Fruit fly (Drosophila melanogaster) whole organism, embryonic: Measurements from ENCODE around the gene GABPI.

ENCODE experiments used
- Atf3 ChIP-seq: fragments of 200-800 bp; sonication (Bioruptor generic); optimal IDR thresholded peaks from 3 replicates; lab custom pipeline; 2016; ENCODE audit warnings: missing biosample characterization, missing genetic modification characterization
- Awh ChIP-seq: fragments of 200-800 bp; sonication (Bioruptor generic); IDR thresholded peaks from 2 replicates; pipeline ENCODE4, ENCODE4 v1.3.6; 2022; ENCODE audit warnings: missing biosample characterization, missing genetic modification characterization
- BEAF-32 ChIP-seq: fragments of 200-800 bp; sonication (Bioruptor generic); optimal IDR thresholded peaks from 3 replicates; lab custom pipeline; 2017; ENCODE audit warnings: missing biosample characterization, missing genetic modification characterization, mild to moderate bottlenecking, moderate library complexity, missing genetic modification reagents
- CG10267 ChIP-seq: fragments of 200-800 bp; sonication (Bioruptor generic); optimal IDR thresholded peaks from 2 replicates; lab custom pipeline; 2018; ENCODE audit warnings: missing biosample characterization, mild to moderate bottlenecking, missing genetic modification characterization, moderate library complexity
- CG10321 ChIP-seq: fragments of 200-800 bp; sonication (Bioruptor generic); IDR thresholded peaks from 2 replicates; pipeline ENCODE4 v1.3.6; 2022; ENCODE audit warnings: missing biosample characterization, missing genetic modification characterization
- CG11085 ChIP-seq: fragments of 200-800 bp; sonication (Bioruptor generic); IDR thresholded peaks from 2 replicates; pipeline ENCODE4 v1.3.6; 2022; ENCODE audit warnings: missing biosample characterization, missing genetic modification characterization
- CG11723 ChIP-seq: fragments of 200-800 bp; sonication (Bioruptor generic); optimal IDR thresholded peaks from 2 replicates; lab custom pipeline; 2017; ENCODE audit warnings: missing biosample characterization, mild to moderate bottlenecking, missing genetic modification characterization
- CG12299 ChIP-seq: fragments of 200-800 bp; sonication (Bioruptor generic); optimal IDR thresholded peaks from 2 replicates; lab custom pipeline; 2018; ENCODE audit warnings: missing biosample characterization, mild to moderate bottlenecking, missing genetic modification characterization
- CG14050 ChIP-seq: fragments of 200-800 bp; sonication (Bioruptor generic); IDR thresholded peaks from 3 replicates; pipeline ENCODE4 v1.3.6; 2022; ENCODE audit warnings: missing biosample characterization, missing genetic modification characterization
- CG15514 ChIP-seq: fragments of 200-800 bp; sonication (Bioruptor generic); optimal IDR thresholded peaks from 3 replicates; lab custom pipeline; 2017; ENCODE audit warnings: missing biosample characterization, missing genetic modification characterization, mild to moderate bottlenecking, moderate library complexity, missing genetic modification reagents
- CG17359 ChIP-seq: fragments of 200-800 bp; sonication (Bioruptor generic); optimal IDR thresholded peaks from 3 replicates; lab custom pipeline; 2018; ENCODE audit warnings: missing biosample characterization, mild to moderate bottlenecking, missing genetic modification characterization, moderate library complexity
- CG17385 ChIP-seq: fragments of 200-800 bp; sonication (Bioruptor generic); optimal IDR thresholded peaks from 3 replicates; lab custom pipeline; 2018; ENCODE audit warnings: missing biosample characterization, mild to moderate bottlenecking, missing genetic modification characterization
- CG17912 ChIP-seq: fragments of 200-800 bp; sonication (Bioruptor generic); optimal IDR thresholded peaks from 2 replicates; lab custom pipeline; 2018; ENCODE audit warnings: missing biosample characterization, mild to moderate bottlenecking, missing genetic modification characterization
- CG18619 ChIP-seq: fragments of 200-800 bp; sonication (Bioruptor generic); optimal IDR thresholded peaks from 3 replicates; lab custom pipeline; 2017; ENCODE audit warnings: missing biosample characterization, mild to moderate bottlenecking, missing genetic modification characterization
- CG2875 ChIP-seq: fragments of 200-800 bp; sonication (Bioruptor generic); optimal IDR thresholded peaks from 2 replicates; lab custom pipeline; 2017; ENCODE audit warnings: missing biosample characterization, mild to moderate bottlenecking, missing genetic modification characterization, missing genetic modification reagents
- CG2889 ChIP-seq: fragments of 200-800 bp; sonication (Bioruptor generic); IDR thresholded peaks from 3 replicates; pipeline ENCODE4 v1.3.6; 2022; ENCODE audit warnings: missing biosample characterization, missing genetic modification characterization
- CG31441 ChIP-seq: fragments of 200-800 bp; sonication (Bioruptor generic); IDR thresholded peaks from 2 replicates; pipeline ENCODE4 v1.3.6; 2022; ENCODE audit warnings: missing biosample characterization, missing genetic modification characterization
- CG3995 ChIP-seq: fragments of 200-800 bp; sonication (Bioruptor generic); optimal IDR thresholded peaks from 3 replicates; lab custom pipeline; 2016; ENCODE audit warnings: missing biosample characterization, missing genetic modification characterization
- CG6272 ChIP-seq: fragments of 200-800 bp; sonication (Bioruptor generic); IDR thresholded peaks from 2 replicates; pipeline ENCODE4 v1.3.6; 2022; ENCODE audit warnings: missing biosample characterization, missing genetic modification characterization
- CG6813 ChIP-seq: fragments of 200-800 bp; sonication (Bioruptor generic); optimal IDR thresholded peaks from 2 replicates; lab custom pipeline; 2017; ENCODE audit warnings: missing biosample characterization, missing genetic modification characterization, mild to moderate bottlenecking, moderate library complexity, missing genetic modification reagents
- CG7357 ChIP-seq: fragments of 200-800 bp; sonication (Bioruptor generic); IDR thresholded peaks from 3 replicates; pipeline ENCODE4 v1.3.6; 2022; ENCODE audit warnings: missing biosample characterization, missing genetic modification characterization
- CG7556 ChIP-seq: fragments of 200-800 bp; sonication (Bioruptor generic); optimal IDR thresholded peaks from 2 replicates; lab custom pipeline; 2017; ENCODE audit warnings: missing biosample characterization, mild to moderate bottlenecking, missing genetic modification characterization
- CG7963 ChIP-seq: fragments of 200-800 bp; sonication (Bioruptor generic); IDR thresholded peaks from 3 replicates; pipeline ENCODE4 v1.3.6; 2022; ENCODE audit warnings: missing biosample characterization, missing genetic modification characterization; ENCODE audit not compliant: partially characterized antibody
- Camta ChIP-seq: fragments of 200-800 bp; sonication (Bioruptor generic); optimal IDR thresholded peaks from 2 replicates; lab custom pipeline; 2016; ENCODE audit warnings: missing biosample characterization, missing genetic modification characterization
- Chrac-16 ChIP-seq: fragments of 200-800 bp; sonication (Bioruptor generic); optimal IDR thresholded peaks from 3 replicates; lab custom pipeline; 2016; ENCODE audit warnings: missing biosample characterization, missing genetic modification characterization
- CrebB ChIP-seq: fragments of 200-800 bp; sonication (Bioruptor generic); optimal IDR thresholded peaks from 3 replicates; lab custom pipeline; 2018; ENCODE audit warnings: missing biosample characterization, mild to moderate bottlenecking, missing genetic modification characterization
- Dbx ChIP-seq: fragments of 200-800 bp; sonication (Bioruptor generic); IDR thresholded peaks from 3 replicates; pipeline ENCODE4 v1.3.6; 2022; ENCODE audit warnings: missing biosample characterization, missing genetic modification characterization
- Dll ChIP-seq: fragments of 200-800 bp; sonication (Bioruptor generic); IDR thresholded peaks from 4 replicates; pipeline ENCODE4 v1.3.6; 2022; ENCODE audit warnings: missing biosample characterization, missing genetic modification characterization; ENCODE audit not compliant: partially characterized antibody
- Doc3 ChIP-seq: fragments of 200-800 bp; sonication (Bioruptor generic); IDR thresholded peaks from 3 replicates; pipeline ENCODE4 v1.3.6; 2022; ENCODE audit warnings: missing biosample characterization, missing genetic modification characterization; ENCODE audit not compliant: partially characterized antibody
- HLH4C ChIP-seq: fragments of 200-800 bp; sonication (Bioruptor generic); IDR thresholded peaks from 3 replicates; pipeline ENCODE4 v1.3.6; 2022; ENCODE audit warnings: missing biosample characterization, missing genetic modification characterization; ENCODE audit not compliant: partially characterized antibody
- Hmr ChIP-seq: fragments of 200-800 bp; sonication (Bioruptor generic); optimal IDR thresholded peaks from 3 replicates; lab custom pipeline; 2017; ENCODE audit warnings: mild to moderate bottlenecking, missing biosample characterization, missing genetic modification reagents, missing genetic modification characterization
- Hsf ChIP-seq: fragments of 200-800 bp; sonication (Bioruptor generic); optimal IDR thresholded peaks from 3 replicates; lab custom pipeline; 2016; ENCODE audit warnings: missing biosample characterization, missing genetic modification characterization
- Xrp1 ChIP-seq: fragments of 200-800 bp; sonication (Bioruptor generic); IDR thresholded peaks from 2 replicates; pipeline ENCODE4 v1.3.6; 2022; ENCODE audit warnings: missing biosample characterization, missing genetic modification characterization
- ara ChIP-seq: fragments of 200-800 bp; sonication (Bioruptor generic); IDR thresholded peaks from 2 replicates; pipeline ENCODE4 v1.3.6; 2022; ENCODE audit warnings: missing biosample characterization, missing genetic modification characterization
- ash1 ChIP-seq: fragments of 200-800 bp; sonication (Bioruptor generic); optimal IDR thresholded peaks from 2 replicates; lab custom pipeline; 2018; ENCODE audit warnings: missing biosample characterization, mild to moderate bottlenecking, missing genetic modification characterization
- cwo ChIP-seq: fragments of 200-800 bp; sonication (Bioruptor generic); optimal IDR thresholded peaks from 3 replicates; lab custom pipeline; 2017; ENCODE audit warnings: missing biosample characterization, missing genetic modification characterization, mild to moderate bottlenecking, moderate library complexity, missing genetic modification reagents
- dimm ChIP-seq: fragments of 200-800 bp; sonication (Bioruptor generic); IDR thresholded peaks from 2 replicates; pipeline ENCODE4 v1.3.6; 2022; ENCODE audit warnings: missing biosample characterization, missing genetic modification characterization
- dm ChIP-seq: fragments of 200-800 bp; sonication (Bioruptor generic); optimal IDR thresholded peaks from 3 replicates; lab custom pipeline; 2016; ENCODE audit warnings: missing biosample characterization, missing genetic modification characterization
- en ChIP-seq: fragments of 200-800 bp; sonication (Bioruptor generic); optimal IDR thresholded peaks from 2 replicates; lab custom pipeline; 2016; ENCODE audit warnings: missing biosample characterization, missing genetic modification characterization
- gcm2 ChIP-seq: fragments of 200-800 bp; sonication (Bioruptor generic); optimal IDR thresholded peaks from 2 replicates; lab custom pipeline; 2016; ENCODE audit warnings: missing biosample characterization, missing genetic modification characterization
- grau ChIP-seq: fragments of 200-800 bp; optimal IDR thresholded peaks from 3 replicates; lab custom pipeline; 2019; ENCODE audit warnings: missing biosample characterization, mild to moderate bottlenecking, missing genetic modification characterization, moderate library complexity
- gt ChIP-seq: fragments of 200-800 bp; sonication (Bioruptor generic); IDR thresholded peaks from 2 replicates; pipeline ENCODE4 v1.3.6; 2022; ENCODE audit warnings: missing biosample characterization, missing genetic modification characterization
- jigr1 ChIP-seq: fragments of 200-800 bp; sonication (Bioruptor generic); IDR thresholded peaks from 3 replicates; pipeline ENCODE4 v1.3.6; 2022; ENCODE audit warnings: missing biosample characterization, missing genetic modification characterization
- mld ChIP-seq: fragments of 200-800 bp; sonication (Bioruptor generic); IDR thresholded peaks from 3 replicates; pipeline ENCODE4 v1.3.6; 2022; ENCODE audit warnings: missing biosample characterization, missing genetic modification characterization; ENCODE audit not compliant: partially characterized antibody
- odd ChIP-seq: fragments of 200-800 bp; sonication (Bioruptor generic); optimal IDR thresholded peaks from 2 replicates; lab custom pipeline; 2017; ENCODE audit warnings: missing biosample characterization, mild to moderate bottlenecking, missing genetic modification characterization
- otp ChIP-seq: fragments of 200-800 bp; sonication (Bioruptor generic); IDR thresholded peaks from 3 replicates; pipeline ENCODE4, ENCODE4 v1.3.6; 2022; ENCODE audit warnings: missing biosample characterization, missing genetic modification characterization
- pb ChIP-seq: fragments of 200-800 bp; sonication (Bioruptor generic); optimal IDR thresholded peaks from 3 replicates; lab custom pipeline; 2016; ENCODE audit warnings: missing biosample characterization, missing genetic modification characterization
- seq ChIP-seq: fragments of 200-800 bp; sonication (Bioruptor generic); IDR thresholded peaks from 2 replicates; pipeline ENCODE4 v1.3.6; 2022; ENCODE audit warnings: missing biosample characterization, missing genetic modification characterization
- shn ChIP-seq: fragments of 200-800 bp; sonication (Bioruptor generic); optimal IDR thresholded peaks from 3 replicates; lab custom pipeline; 2016; ENCODE audit warnings: missing biosample characterization, missing genetic modification characterization
- toy ChIP-seq: fragments of 200-800 bp; sonication (Bioruptor generic); IDR thresholded peaks from 2 replicates; pipeline ENCODE4 v1.3.6; 2022; ENCODE audit warnings: missing biosample characterization, missing genetic modification characterization
- zen2 ChIP-seq: fragments of 200-800 bp; sonication (Bioruptor generic); IDR thresholded peaks from 3 replicates; pipeline ENCODE4 v1.3.6; 2022; ENCODE audit warnings: missing biosample characterization, missing genetic modification characterization; ENCODE audit not compliant: partially characterized antibody

Gene GABPI

DNA sequence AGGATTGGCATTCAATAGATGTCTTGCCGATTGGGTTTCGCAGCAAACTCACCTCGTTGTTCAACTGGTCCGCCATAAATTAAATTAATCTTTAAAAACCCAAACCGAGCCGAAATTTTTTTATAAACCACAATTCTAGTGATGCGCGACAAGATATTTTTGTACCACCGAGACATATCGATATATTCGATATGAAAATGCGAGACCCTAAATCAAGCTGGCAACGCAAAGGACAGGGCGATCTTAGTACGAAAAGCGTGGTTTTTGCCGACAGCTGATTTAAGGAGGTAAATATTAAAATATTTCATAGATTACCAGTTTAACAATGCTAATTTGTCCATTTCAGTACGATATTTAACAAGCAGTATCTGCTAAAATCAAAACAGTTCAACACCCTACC is 1.3 kb upstream of the GABPI start, which contains the start of the genes Sf3b2 and CG17219 (continued):
- TF ChIP-seq otp (GFP tag; lab: Robert Waterston, UW) (no peak), zen2 (GFP tag; lab: Robert Waterston, UW) (no peak; the same call in 2 of the 3 replicates), dm (GFP tag; lab: Kevin White, UChicago) (peak; percentile 91), ash1 (no peak), CG17359 (tag; lab: Kevin White, UChicago) (no peak), gt (GFP tag; lab: Robert Waterston, UW) (no peak), CG2875 (GFP tag; lab: Kevin White, UChicago) (no peak), CG10321 (GFP tag; lab: Robert Waterston, UW) (no peak), CG6272 (GFP tag; lab: Robert Waterston, UW) (no peak), toy (GFP tag; lab: Robert Waterston, UW) (no peak), Dbx (GFP tag; lab: Robert Waterston, UW) (no peak), CG17912 (GFP tag; lab: Kevin White, UChicago) (peak; percentile 9), CG14050 (GFP tag; lab: Robert Waterston, UW) (no peak), CrebB (tag; lab: Kevin White, UChicago) (no peak), dimm (GFP tag; lab: Robert Waterston, UW) (no peak), gcm2 (GFP tag; lab: Kevin White, UChicago) (no peak), Xrp1 (GFP tag; lab: Robert Waterston, UW) (no peak), Camta (GFP tag; lab: Kevin White, UChicago) (no peak), mld (0 out of 3 replicates have a peak, but pooled peaks have one; percentile 32), Atf3 (GFP tag; lab: Kevin White, UChicago) (no peak), CG18619 (GFP tag; lab: Kevin White, UChicago) (no peak), CG12299 (tag; lab: Kevin White, UChicago) (no peak), CG3995 (GFP tag; lab: Kevin White, UChicago) (no peak), grau (no peak), CG7357 (GFP tag; lab: Robert Waterston, UW) (no peak), jigr1 (GFP tag; lab: Robert Waterston, UW) (no peak), CG15514 (GFP tag; lab: Kevin White, UChicago) (peak; percentile 1), seq (no peak), CG10267 (peak; percentile 33), BEAF-32 (GFP tag; lab: Kevin White, UChicago) (peak; percentile 85), Hsf (GFP tag; lab: Kevin White, UChicago) (no peak), CG2889 (no peak), CG31441 (GFP tag; lab: Robert Waterston, UW) (no peak), CG6813 (no peak), Dll (peak; percentile 76), CG17385 (no peak), Chrac-16 (GFP tag; lab: Kevin White, UChicago) (no peak), en (no peak), HLH4C (GFP tag; lab: Robert Waterston, UW) (peak; percentile 58; the same call in 2 of the 3 replicates), CG7963 (GFP tag; lab: Robert Waterston, UW) (peak; percentile 49; the same call in 1 of the 3 replicates), CG7556 (no peak), odd (no peak), ara (GFP tag; lab: Robert Waterston, UW) (no peak), shn (no peak), Awh (no peak), CG11085 (no peak), pb (GFP tag; lab: Kevin White, UChicago) (no peak), Doc3 (peak; percentile 53; the same call in 2 of the 3 replicates), Hmr (GFP tag; lab: Kevin White, UChicago) (no peak), cwo (GFP tag; lab: Kevin White, UChicago) (no peak), CG11723 (GFP tag; lab: Kevin White, UChicago) (no peak)
